Fruit fly (Drosophila melanogaster) whole organism, pupa: ENCODE data around the gene CG7523.

Source experiments
- CG10348 ChIP-seq: fragments of 200-800 bp; sonication (Bioruptor generic); IDR thresholded peaks from 2 replicates; pipeline ENCODE4 v1.3.6; 2022; ENCODE audit warnings: missing biosample characterization, missing genetic modification characterization
- CG12605 ChIP-seq: fragments of 200-800 bp; sonication (Bioruptor generic); IDR thresholded peaks from 2 replicates; pipeline ENCODE4 v1.3.6; 2022; ENCODE audit warnings: missing biosample characterization, missing genetic modification characterization
- CG13204 ChIP-seq: fragments of 200-800 bp; sonication (Bioruptor generic); optimal IDR thresholded peaks from 2 replicates; lab custom pipeline; 2018; ENCODE audit warnings: missing biosample characterization, mild to moderate bottlenecking, missing genetic modification characterization, moderate library complexity
- CG14655 ChIP-seq: fragments of 200-800 bp; sonication (Bioruptor generic); optimal IDR thresholded peaks from 3 replicates; lab custom pipeline; 2017; ENCODE audit warnings: mild to moderate bottlenecking, missing biosample characterization, missing genetic modification reagents, missing genetic modification characterization
- CG15710 ChIP-seq: fragments of 200-800 bp; sonication (Bioruptor generic); optimal IDR thresholded peaks from 2 replicates; lab custom pipeline; 2018; ENCODE audit warnings: missing biosample characterization, mild to moderate bottlenecking, missing genetic modification characterization, moderate library complexity
- CG17806 ChIP-seq: fragments of 200-800 bp; sonication (Bioruptor generic); optimal IDR thresholded peaks from 2 replicates; lab custom pipeline; 2018; ENCODE audit warnings: missing biosample characterization, mild to moderate bottlenecking, missing genetic modification characterization, moderate library complexity
- CG32121 ChIP-seq: fragments of 200-800 bp; sonication (Bioruptor generic); IDR thresholded peaks from 2 replicates; pipeline ENCODE4 v1.3.6; 2022; ENCODE audit warnings: missing biosample characterization, missing genetic modification characterization
- CG34367 ChIP-seq: fragments of 200-800 bp; sonication (Bioruptor generic); optimal IDR thresholded peaks from 2 replicates; lab custom pipeline; 2018; ENCODE audit warnings: missing biosample characterization, mild to moderate bottlenecking, missing genetic modification characterization
- CG4496 ChIP-seq: fragments of 200-800 bp; sonication (Bioruptor generic); IDR thresholded peaks from 3 replicates; pipeline ENCODE4 v1.3.6; 2022; ENCODE audit warnings: missing biosample characterization, missing genetic modification characterization
- CG8159 ChIP-seq: fragments of 200-800 bp; sonication (Bioruptor generic); optimal IDR thresholded peaks from 3 replicates; lab custom pipeline; 2018; ENCODE audit warnings: missing biosample characterization, mild to moderate bottlenecking, missing genetic modification characterization, moderate library complexity
- CG8301 ChIP-seq: fragments of 200-800 bp; sonication (Bioruptor generic); optimal IDR thresholded peaks from 2 replicates; lab custom pipeline; 2018; ENCODE audit warnings: missing biosample characterization, mild to moderate bottlenecking, missing genetic modification characterization
- CG9948 ChIP-seq: fragments of 200-800 bp; sonication (Bioruptor generic); optimal IDR thresholded peaks from 2 replicates; lab custom pipeline; 2018; ENCODE audit warnings: missing biosample characterization, mild to moderate bottlenecking, missing genetic modification characterization, moderate library complexity
- D1 ChIP-seq: fragments of 200-800 bp; sonication (Bioruptor generic); optimal IDR thresholded peaks from 2 replicates; lab custom pipeline; 2018; ENCODE audit warnings: missing biosample characterization, mild to moderate bottlenecking, missing genetic modification characterization, moderate library complexity
- EcR ChIP-seq: fragments of 200-800 bp; sonication (Bioruptor generic); optimal IDR thresholded peaks from 3 replicates; lab custom pipeline; 2019; ENCODE audit warnings: missing biosample characterization, missing genetic modification characterization, mild to moderate bottlenecking, moderate library complexity, missing genetic modification reagents
- Ets98B ChIP-seq: fragments of 200-800 bp; sonication (Bioruptor generic); IDR thresholded peaks from 2 replicates; pipeline ENCODE4 v1.3.6; 2022; ENCODE audit warnings: missing biosample characterization, missing genetic modification characterization
- Pif1A ChIP-seq: fragments of 200-800 bp; sonication (Bioruptor generic); optimal IDR thresholded peaks from 3 replicates; lab custom pipeline; 2016; ENCODE audit warnings: missing biosample characterization, missing genetic modification characterization
- Pif1B ChIP-seq: fragments of 200-800 bp; sonication (Bioruptor generic); optimal IDR thresholded peaks from 3 replicates; lab custom pipeline; 2016; ENCODE audit warnings: missing biosample characterization, missing genetic modification characterization
- Snoo ChIP-seq: fragments of 200-800 bp; sonication (Bioruptor generic); optimal IDR thresholded peaks from 3 replicates; lab custom pipeline; 2017; ENCODE audit warnings: missing biosample characterization, mild to moderate bottlenecking, missing genetic modification characterization, inconsistent platforms
- fd96Ca ChIP-seq: fragments of 200-800 bp; sonication (Bioruptor generic); IDR thresholded peaks from 3 replicates; pipeline ENCODE4 v1.3.6; 2022; ENCODE audit warnings: missing biosample characterization, missing genetic modification characterization
- gl ChIP-seq: fragments of 200-800 bp; sonication (Bioruptor generic); optimal IDR thresholded peaks from 2 replicates; lab custom pipeline; 2018; ENCODE audit warnings: missing biosample characterization, mild to moderate bottlenecking, missing genetic modification characterization
- rn ChIP-seq: fragments of 200-800 bp; sonication (Bioruptor generic); IDR thresholded peaks from 2 replicates; pipeline ENCODE4 v1.3.6; 2022; ENCODE audit warnings: missing biosample characterization, missing genetic modification characterization

Gene CG7523

DNA sequence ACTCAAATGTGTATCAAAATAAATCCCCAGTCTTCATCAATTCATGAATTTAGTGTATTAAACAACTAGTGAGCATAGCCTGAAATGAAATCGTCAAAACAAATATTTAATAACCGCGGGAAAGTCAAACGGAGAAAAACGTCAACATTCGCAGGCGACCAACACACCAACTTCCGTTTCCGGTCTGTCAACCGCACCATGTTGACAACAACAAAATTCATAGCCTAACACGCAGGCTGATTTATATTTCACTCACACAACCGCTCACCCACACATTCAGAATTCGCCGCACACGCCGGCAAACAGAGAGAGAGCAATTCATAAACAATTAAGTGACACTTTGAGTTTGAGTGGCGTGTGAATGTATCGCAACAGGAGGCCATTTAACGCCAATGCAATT is 15.7 kb downstream of the CG7523 start:
- TF ChIP-seq EcR (GFP tag; lab: Kevin White, UChicago) = no peak
- no peak for TF ChIP-seq Pif1B (GFP tag; lab: Kevin White, UChicago)
- peak; percentile 23 for TF ChIP-seq CG34367 (tag; lab: Kevin White, UChicago)
- peak; percentile 32; the same call in 1 of the 3 replicates for TF ChIP-seq CG4496 (GFP tag; lab: Robert Waterston, UW)
- peak; percentile 45 for TF ChIP-seq Snoo (tag; lab: Kevin White, UChicago)

DNA sequence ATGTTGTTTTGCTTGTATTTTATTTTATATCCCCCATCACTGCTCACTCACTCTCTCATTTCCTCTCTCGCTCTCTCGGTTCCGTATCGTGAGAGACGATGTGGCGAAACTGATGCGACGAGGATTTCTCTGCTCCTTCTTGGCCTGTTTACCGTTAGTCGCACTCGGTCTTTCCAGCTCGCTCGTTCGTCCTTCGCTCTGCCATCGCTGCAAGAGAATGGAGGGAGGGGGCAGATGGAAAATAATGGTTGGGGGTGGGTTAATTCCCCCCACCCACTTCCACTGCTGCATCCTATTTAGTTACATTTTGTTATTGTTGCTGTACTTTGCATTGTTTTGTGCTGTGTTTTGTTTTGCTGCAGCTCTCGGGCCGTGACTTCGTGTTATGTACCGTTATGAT is 16.8 kb downstream of the CG7523 start:
- no peak for TF ChIP-seq CG4496 (GFP tag; lab: Robert Waterston, UW)
- TF ChIP-seq CG12605 (GFP tag; lab: Robert Waterston, UW) = no peak
- TF ChIP-seq CG8301 (tag; lab: Kevin White, UChicago) = no peak
- no peak for TF ChIP-seq CG14655 (GFP tag; lab: Kevin White, UChicago)
- TF ChIP-seq CG15710 (tag; lab: Kevin White, UChicago) = no peak
- no peak for TF ChIP-seq Snoo (tag; lab: Kevin White, UChicago)
- TF ChIP-seq Pif1B (GFP tag; lab: Kevin White, UChicago) = no peak
- TF ChIP-seq D1 (tag; lab: Kevin White, UChicago) = no peak
- no peak for TF ChIP-seq CG34367 (tag; lab: Kevin White, UChicago)
- no peak for TF ChIP-seq fd96Ca (GFP tag; lab: Robert Waterston, UW)
- TF ChIP-seq rn (GFP tag; lab: Robert Waterston, UW) = no peak
- TF ChIP-seq EcR (GFP tag; lab: Kevin White, UChicago) = no peak
- no peak for TF ChIP-seq CG8159
- no peak for TF ChIP-seq Pif1A (GFP tag; lab: Kevin White, UChicago)

DNA sequence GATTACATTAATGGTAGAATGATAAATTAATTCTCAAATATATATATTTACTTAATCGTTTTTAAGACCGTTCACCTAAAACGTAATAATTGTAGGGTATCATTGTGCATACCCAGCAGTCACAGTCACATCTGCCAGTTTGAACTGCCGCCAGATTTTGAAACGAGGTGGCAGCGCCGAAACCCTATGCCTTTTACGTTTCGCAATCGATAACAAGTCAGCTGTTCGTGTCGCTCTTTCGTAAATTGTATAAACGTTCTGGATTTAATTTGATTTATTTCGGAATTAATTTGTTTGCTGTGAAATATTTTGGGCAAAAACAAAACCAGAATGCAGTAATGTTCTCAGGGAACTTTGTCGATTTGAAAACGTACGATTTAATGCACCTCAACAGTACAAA is 23.3 kb downstream of the CG7523 start, which contains the start of gene CG14322:
Gene CG14322 (plus strand): TSS at position 236 of the 400 bp plus-strand sequence.
- TF ChIP-seq CG14655 (GFP tag; lab: Kevin White, UChicago) = no peak
- TF ChIP-seq CG17806 (tag; lab: Kevin White, UChicago) = no peak
- no peak for TF ChIP-seq D1 (tag; lab: Kevin White, UChicago)

DNA sequence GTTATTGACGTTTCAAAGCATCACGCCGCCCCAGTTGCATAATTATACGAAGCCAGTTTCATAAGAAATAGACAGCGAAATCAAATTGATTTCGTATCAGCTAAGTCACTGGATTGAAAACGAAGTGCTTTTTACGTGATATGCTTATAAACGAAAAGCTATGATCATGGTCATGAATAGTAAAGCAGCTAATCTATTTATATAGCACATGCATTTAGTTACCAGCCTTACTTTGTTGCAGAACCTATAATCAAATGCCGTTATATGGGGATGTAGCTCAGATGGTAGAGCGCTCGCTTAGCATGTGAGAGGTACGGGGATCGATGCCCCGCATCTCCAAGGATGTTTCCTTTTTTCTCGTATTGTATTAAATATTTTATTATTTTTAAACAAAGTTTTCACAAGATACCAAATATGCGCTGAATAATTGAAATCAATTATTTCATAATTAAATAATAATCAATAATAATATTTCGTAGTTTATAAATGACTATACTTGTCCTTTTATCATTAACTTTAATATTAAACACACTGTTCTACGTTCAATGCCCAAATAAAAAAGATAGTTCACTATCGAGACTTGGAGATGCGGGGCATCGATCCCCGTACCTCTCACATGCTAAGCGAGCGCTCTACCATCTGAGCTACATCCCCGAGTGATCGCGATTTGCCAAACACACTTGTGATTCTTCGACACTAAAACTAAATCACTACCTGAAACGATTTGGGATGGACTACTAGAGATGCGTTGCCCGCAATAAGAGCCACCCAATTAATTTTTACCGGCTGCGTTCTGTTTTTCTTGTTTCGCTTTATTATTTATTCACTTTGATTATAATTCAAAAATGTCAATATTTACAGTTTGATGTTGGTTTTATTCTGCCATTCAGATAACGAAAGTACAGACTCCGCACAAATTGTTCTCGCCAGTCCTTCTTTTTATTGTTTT is 24.3 kb downstream of the CG7523 start:
- no peak for TF ChIP-seq CG32121 (GFP tag; lab: Robert Waterston, UW)
- no peak for TF ChIP-seq CG8159
- no peak for TF ChIP-seq EcR (GFP tag; lab: Kevin White, UChicago)
- TF ChIP-seq fd96Ca (GFP tag; lab: Robert Waterston, UW) = no peak
- TF ChIP-seq CG9948 (tag; lab: Kevin White, UChicago) = no peak
- no peak for TF ChIP-seq Snoo (tag; lab: Kevin White, UChicago)
- TF ChIP-seq CG4496 (GFP tag; lab: Robert Waterston, UW) = no peak
- TF ChIP-seq CG13204 = no peak
- TF ChIP-seq CG14655 (GFP tag; lab: Kevin White, UChicago) = no peak
- no peak for TF ChIP-seq CG17806 (tag; lab: Kevin White, UChicago)
- TF ChIP-seq CG12605 (GFP tag; lab: Robert Waterston, UW) = no peak
- TF ChIP-seq CG10348 (GFP tag; lab: Robert Waterston, UW) = no peak

DNA sequence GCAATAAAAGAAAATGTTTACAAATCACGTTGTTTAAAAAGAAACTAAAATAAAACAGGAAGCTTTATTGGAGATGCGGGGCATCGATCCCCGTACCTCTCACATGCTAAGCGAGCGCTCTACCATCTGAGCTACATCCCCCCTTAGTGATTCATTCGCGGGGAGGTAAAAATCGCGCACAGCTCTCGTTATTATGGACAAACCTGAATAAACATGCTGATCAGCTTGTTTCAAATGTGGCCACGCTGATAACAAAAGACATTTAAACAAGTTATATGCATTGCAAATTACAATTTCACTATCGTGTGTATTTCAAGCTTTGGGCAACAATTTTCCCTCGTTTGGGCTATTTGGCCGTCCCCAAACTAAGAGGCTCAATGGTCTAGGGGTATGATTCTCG is 25.5 kb downstream of the CG7523 start:
- peak; percentile 22; the same call in 1 of the 3 replicates for TF ChIP-seq CG4496 (GFP tag; lab: Robert Waterston, UW)
- no peak for TF ChIP-seq Pif1A (GFP tag; lab: Kevin White, UChicago)

DNA sequence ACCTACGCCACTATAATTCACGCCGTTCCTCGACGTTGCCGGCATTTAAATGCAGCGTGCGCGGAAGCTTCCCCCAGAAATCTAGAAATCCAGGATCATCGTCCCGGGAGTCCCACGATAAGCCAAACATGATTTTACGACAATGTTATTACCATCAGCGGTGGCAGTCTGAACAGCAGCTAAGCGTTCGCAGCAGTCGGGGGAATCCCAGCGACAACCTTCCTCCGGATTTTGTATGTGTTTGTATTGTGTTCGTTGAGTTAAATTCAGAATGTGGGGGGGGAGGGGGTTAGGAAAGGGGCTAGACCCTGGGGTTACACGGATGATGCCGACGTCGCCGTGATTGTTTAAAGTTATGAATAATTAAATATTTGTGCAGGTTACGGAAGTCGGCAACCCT is 26.7 kb downstream of the CG7523 start:
- TF ChIP-seq CG34367 (tag; lab: Kevin White, UChicago) = no peak
- TF ChIP-seq fd96Ca (GFP tag; lab: Robert Waterston, UW) = no peak
- TF ChIP-seq CG8301 (tag; lab: Kevin White, UChicago) = no peak
- no peak for TF ChIP-seq D1 (tag; lab: Kevin White, UChicago)
- TF ChIP-seq Ets98B = no peak
- no peak for TF ChIP-seq CG8159
- TF ChIP-seq Snoo (tag; lab: Kevin White, UChicago) = no peak
- no peak for TF ChIP-seq CG15710 (tag; lab: Kevin White, UChicago)
- no peak for TF ChIP-seq CG13204

DNA sequence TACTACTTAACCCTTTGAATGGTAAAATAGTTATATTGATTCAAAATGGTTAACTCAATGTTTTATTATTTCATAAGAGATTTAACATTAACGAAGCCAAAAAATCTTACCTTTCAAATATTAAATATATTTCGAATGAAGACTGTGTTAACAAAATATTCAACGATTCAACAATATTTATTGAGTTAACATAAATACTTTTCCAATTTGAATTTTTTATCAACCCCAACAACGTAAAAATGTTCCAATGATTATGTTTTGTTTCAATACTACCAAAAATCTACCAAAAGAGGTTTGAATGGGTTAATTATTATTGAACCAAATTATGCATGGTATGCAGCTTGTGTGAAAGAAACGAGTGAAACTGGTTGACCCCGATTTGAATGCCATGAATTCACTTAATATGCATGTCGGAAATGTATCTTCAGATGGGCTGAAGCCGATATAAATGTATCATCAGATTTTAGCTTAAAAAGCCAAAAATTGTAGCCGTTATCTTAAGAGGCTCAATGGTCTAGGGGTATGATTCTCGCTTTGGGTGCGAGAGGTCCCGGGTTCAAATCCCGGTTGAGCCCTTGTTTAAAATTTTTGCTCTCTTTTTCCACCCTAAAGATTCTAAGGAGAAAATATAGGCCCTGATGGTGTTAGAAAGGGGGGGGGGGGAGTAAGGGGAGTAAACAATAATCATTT is 39.4 kb downstream of the CG7523 start:
- TF ChIP-seq CG34367 (tag; lab: Kevin White, UChicago) (no peak), CG32121 (GFP tag; lab: Robert Waterston, UW) (no peak), Pif1B (GFP tag; lab: Kevin White, UChicago) (no peak), Snoo (tag; lab: Kevin White, UChicago) (no peak), CG13204 (no peak), CG8301 (tag; lab: Kevin White, UChicago) (no peak), rn (GFP tag; lab: Robert Waterston, UW) (no peak), CG15710 (tag; lab: Kevin White, UChicago) (no peak), fd96Ca (GFP tag; lab: Robert Waterston, UW) (no peak), CG14655 (GFP tag; lab: Kevin White, UChicago) (no peak), gl (no peak), EcR (GFP tag; lab: Kevin White, UChicago) (no peak), CG9948 (tag; lab: Kevin White, UChicago) (no peak), Ets98B (no peak), CG10348 (GFP tag; lab: Robert Waterston, UW) (no peak)
